Fruit fly (Drosophila melanogaster) whole organism, pupa: ENCODE data around the gene Max.
A peak's percentile ranks its signal among the peaks of the same experiment; 100 is the strongest.

Source experiments
- CG12605 ChIP-seq: fragments of 200-800 bp; sonication (Bioruptor generic); IDR thresholded peaks from 2 replicates; pipeline ENCODE4 v1.3.6; 2022; ENCODE audit warnings: missing biosample characterization, missing genetic modification characterization
- CG9948 ChIP-seq: fragments of 200-800 bp; sonication (Bioruptor generic); optimal IDR thresholded peaks from 2 replicates; lab custom pipeline; 2018; ENCODE audit warnings: missing biosample characterization, mild to moderate bottlenecking, missing genetic modification characterization, moderate library complexity
- EcR ChIP-seq: fragments of 200-800 bp; sonication (Bioruptor generic); optimal IDR thresholded peaks from 3 replicates; lab custom pipeline; 2019; ENCODE audit warnings: missing biosample characterization, missing genetic modification characterization, mild to moderate bottlenecking, moderate library complexity, missing genetic modification reagents
- Ets98B ChIP-seq: fragments of 200-800 bp; sonication (Bioruptor generic); IDR thresholded peaks from 2 replicates; pipeline ENCODE4 v1.3.6; 2022; ENCODE audit warnings: missing biosample characterization, missing genetic modification characterization

DNA sequence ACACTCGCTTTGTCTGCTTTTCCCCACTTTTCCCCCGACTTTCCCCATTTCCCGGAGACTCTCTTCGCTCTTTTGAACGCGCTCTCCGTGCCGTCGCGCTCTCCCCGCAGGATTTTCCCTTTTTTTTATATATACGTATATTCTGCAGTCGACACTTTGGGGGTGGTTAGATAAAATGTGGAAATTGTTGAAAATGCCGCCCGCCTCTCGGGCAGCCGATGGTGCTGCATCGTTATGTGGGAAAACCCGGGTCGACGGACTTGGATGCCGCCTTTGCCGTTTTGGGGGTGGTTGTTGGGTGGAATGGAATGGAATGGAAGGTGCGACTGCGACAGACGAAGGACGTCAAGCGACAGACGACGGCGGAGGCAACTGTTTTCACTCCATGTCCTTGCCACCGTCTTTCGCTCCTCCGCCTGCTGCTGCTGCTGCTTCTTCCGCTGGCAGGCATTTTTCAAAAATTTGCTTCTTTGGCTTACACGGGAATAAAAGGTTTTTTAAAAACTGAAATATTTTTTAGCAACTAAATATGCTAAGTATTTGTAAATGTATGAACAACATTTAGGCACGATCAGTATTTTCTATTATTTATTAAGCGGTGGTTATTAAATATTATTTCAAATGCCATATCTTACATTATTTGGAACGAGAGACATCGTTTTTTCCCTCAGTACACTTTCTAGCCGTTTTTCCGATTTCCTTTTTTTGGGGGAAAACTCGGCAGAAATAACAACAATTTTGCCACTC, 33.0 kb downstream of the Max start:
- TF ChIP-seq Ets98B (GFP tag; lab: Robert Waterston, UW), result no peak
- TF ChIP-seq CG12605 (GFP tag; lab: Robert Waterston, UW), result no peak
- no peak for TF ChIP-seq CG9948 (tag; lab: Kevin White, UChicago)
- TF ChIP-seq EcR (GFP tag; lab: Kevin White, UChicago), result peak; percentile 59
